Worm (Caenorhabditis elegans): ENCODE data around the gene C39B10.1.

DNA sequence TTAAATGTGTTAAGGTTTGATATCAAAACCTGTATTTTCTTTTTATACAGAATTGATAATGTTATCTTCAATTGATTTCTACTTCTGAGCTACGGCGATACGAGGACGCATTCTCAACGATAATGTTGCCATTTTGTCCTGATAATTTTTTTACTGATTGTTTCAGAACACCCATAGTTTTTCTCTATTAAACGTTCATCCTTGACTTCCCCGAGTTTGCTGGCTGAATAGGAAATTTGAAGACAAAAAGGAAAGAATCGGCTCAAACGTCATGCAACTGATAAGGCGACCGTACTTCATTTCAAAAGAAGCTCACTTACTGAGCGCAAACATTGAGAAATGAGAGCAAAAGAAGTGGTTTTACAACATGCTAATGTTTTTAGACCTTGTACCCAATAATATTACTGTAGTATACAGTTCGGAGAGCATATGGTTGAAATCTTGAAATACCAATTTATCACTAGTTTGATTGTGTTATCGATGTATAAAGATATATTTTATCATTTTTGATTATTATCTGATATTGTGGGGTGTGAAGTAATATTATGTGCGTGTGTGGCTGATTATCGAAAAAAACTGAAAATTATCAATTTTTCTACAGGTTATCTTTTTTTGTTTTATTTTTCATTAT lies 15.8 kb upstream of the C39B10.1 start:
- TF ChIP-seq ceh-2 (tag; optimal IDR thresholded peaks at IDR 0.05) (no peak), nfya-1 (tag; optimal IDR thresholded peaks at IDR 0.05) (no peak), nhr-11 (tag; optimal IDR thresholded peaks at IDR 0.05) (no peak), elt-2 (tag; optimal IDR thresholded peaks at IDR 0.05) (no peak), gmeb-2 (tag; optimal IDR thresholded peaks at IDR 0.05) (no peak), dve-1 (tag; optimal IDR thresholded peaks at IDR 0.05) (no peak), ztf-16 (tag; optimal IDR thresholded peaks at IDR 0.05) (no peak), sox-4 (tag; optimal IDR thresholded peaks at IDR 0.05) (no peak), ets-4 (tag; optimal IDR thresholded peaks at IDR 0.05) (no peak)

Measured in whole organism, late embryonic.